Worm (Caenorhabditis elegans): ENCODE data around the gene sta-2.

DNA sequence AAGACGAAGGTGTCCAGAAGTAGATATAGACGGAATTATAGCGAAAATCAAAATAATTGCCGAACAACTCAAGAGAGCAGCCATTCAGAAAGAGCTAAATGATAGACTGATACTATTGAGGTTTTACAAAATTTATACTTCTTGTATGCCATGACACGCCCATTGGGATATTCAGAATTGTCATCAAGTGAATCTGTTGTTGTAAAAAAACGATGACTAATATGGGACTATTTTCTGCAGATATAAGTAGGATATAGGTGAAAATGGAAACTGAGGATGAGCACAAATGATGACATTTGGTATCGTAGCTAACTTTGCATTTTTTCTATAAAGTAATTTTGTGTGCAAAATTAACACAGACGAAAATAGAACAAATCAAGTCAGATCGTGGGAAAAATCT, 14.7 kb downstream of the sta-2 start, which contains the start of gene F58E6.8:
- TF ChIP-seq ref-1 (GFP tag; conservative IDR thresholded peaks at IDR 0.05) (no peak), cog-1 (tag; optimal IDR thresholded peaks at IDR 0.05) (no peak), T22C8.4 (GFP tag; IDR thresholded peaks at IDR 0.05) (no peak), flt-1 (GFP tag; IDR thresholded peaks at IDR 0.05) (no peak), ztf-29 (GFP tag; IDR thresholded peaks at IDR 0.05) (no peak), ztf-23 (GFP tag; IDR thresholded peaks at IDR 0.05) (no peak), klf-2 (GFP tag; conservative IDR thresholded peaks at IDR 0.05) (no peak)

Data from whole organism, midembryonic.